Worm (Caenorhabditis elegans): ENCODE results near the gene F26G1.10.

- TF ChIP-seq nhr-25 (tag; optimal IDR thresholded peaks at IDR 0.05) (no peak), ceh-16 (tag; optimal IDR thresholded peaks at IDR 0.05) (no peak), elt-2 (tag; optimal IDR thresholded peaks at IDR 0.05) (no peak), elt-1 (tag; optimal IDR thresholded peaks at IDR 0.05) (no peak), pqm-1 (tag; optimal IDR thresholded peaks at IDR 0.05) (no peak), daf-12 (tag; optimal IDR thresholded peaks at IDR 0.05) (no peak), eor-1 (tag; optimal IDR thresholded peaks at IDR 0.05) (no peak), nhr-76 (tag; optimal IDR thresholded peaks at IDR 0.05) (no peak), ama-1 (optimal IDR thresholded peaks at IDR 0.05) (no peak), R02D3.7 (tag; optimal IDR thresholded peaks at IDR 0.05) (no peak), nhr-12 (tag; optimal IDR thresholded peaks at IDR 0.05) (no peak), nhr-11 (tag; optimal IDR thresholded peaks at IDR 0.05) (no peak)
These were observed 36.8 kb upstream of the F26G1.10 start, which contains the start of gene ctsa-1.1 for ce11 chrII:4737348-4737747.
